Fruit fly (Drosophila melanogaster): ENCODE results near the gene msd1.

DNA sequence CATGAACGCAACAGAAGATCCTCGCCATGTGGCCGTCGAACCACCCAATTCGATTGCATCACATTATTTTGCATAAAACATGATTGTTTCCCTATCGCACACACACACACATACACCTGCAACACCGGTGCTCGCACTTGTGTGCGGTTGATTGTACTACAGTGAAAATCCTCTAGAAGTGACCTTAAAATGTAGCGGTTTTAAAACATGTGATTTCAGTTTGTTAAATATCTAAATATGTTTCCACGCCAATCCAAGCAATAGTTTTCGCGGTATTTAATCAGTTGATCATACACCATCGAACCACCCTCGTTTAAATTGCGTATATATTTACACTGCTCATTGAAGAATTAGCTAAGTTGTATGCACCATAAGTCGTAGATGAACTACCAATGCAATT lies 1.1 kb upstream of the msd1 start:
- TF ChIP-seq psq (optimal IDR thresholded peaks at IDR 0.05) (no peak), usp (GFP tag; optimal IDR thresholded peaks at IDR 0.05) (no peak), CG8478 (optimal IDR thresholded peaks at IDR 0.05) (no peak), EcR (GFP tag; optimal IDR thresholded peaks at IDR 0.05) (no peak), pan (optimal IDR thresholded peaks at IDR 0.05) (no peak)

Measured in whole organism.